Worm (Caenorhabditis elegans) whole organism, young adult: ENCODE data around the gene srj-39.

Experiments used
- C17E4.6 ChIP-seq: fragments of 200-800 bp; sonication (Bioruptor generic); IDR thresholded peaks from 2 replicates; pipeline ENCODE4 v1.3.6; 2022; ENCODE audit warnings: missing genetic modification reagents, missing genetic modification characterization, missing compliant biosample characterization
- F10E7.11 ChIP-seq: sonication (generic microtip); optimal IDR thresholded peaks from 2 replicates; lab custom pipeline; 2017; ENCODE audit warnings: mild to moderate bottlenecking, missing genetic modification characterization, moderate library complexity, missing compliant biosample characterization
- ZK185.1 ChIP-seq: sonication (generic microtip); optimal IDR thresholded peaks from 2 replicates; lab custom pipeline; 2016; ENCODE audit warnings: mild to moderate bottlenecking, missing genetic modification characterization, missing compliant biosample characterization; ENCODE audit not compliant: poor library complexity, severe bottlenecking
- cebp-2 ChIP-seq: fragments of 200-800 bp; sonication (Bioruptor generic); IDR thresholded peaks from 2 replicates; pipeline ENCODE4 v1.3.6; 2022; ENCODE audit warnings: missing genetic modification characterization, missing compliant biosample characterization
- madf-8 ChIP-seq: fragments of 200-800 bp; sonication (Bioruptor generic); conservative IDR thresholded peaks from 2 replicates; pipeline ENCODE4 v1.3.6; 2022; ENCODE audit warnings: missing genetic modification reagents, missing genetic modification characterization, missing compliant biosample characterization
- nhr-120 ChIP-seq: fragments of 200-800 bp; sonication (Bioruptor generic); IDR thresholded peaks from 2 replicates; pipeline ENCODE4 v1.3.6; 2022; ENCODE audit warnings: missing genetic modification characterization, missing compliant biosample characterization
- nhr-80 ChIP-seq: sonication (generic microtip); optimal IDR thresholded peaks from 2 replicates; lab custom pipeline; 2016; ENCODE audit warnings: missing genetic modification characterization, missing compliant biosample characterization
- nhr-90 ChIP-seq: sonication (generic microtip); optimal IDR thresholded peaks from 2 replicates; lab custom pipeline; 2016; ENCODE audit warnings: missing genotype, mild to moderate bottlenecking, missing genetic modification characterization, missing compliant biosample characterization
- repo-1 ChIP-seq: sonication (generic microtip); optimal IDR thresholded peaks from 2 replicates; lab custom pipeline; 2017; ENCODE audit warnings: mild to moderate bottlenecking, missing genetic modification characterization, missing compliant biosample characterization
- ztf-26 ChIP-seq: sonication (generic microtip); optimal IDR thresholded peaks from 2 replicates; lab custom pipeline; 2017; ENCODE audit warnings: missing genetic modification characterization, missing compliant biosample characterization

ce11 chrV:4144205-4144604 lies 39.8 kb downstream of the srj-39 start, which contains the start of gene Y45G5AL.1:
- TF ChIP-seq F10E7.11 (tag; lab: Kevin White, UChicago): no peak
- TF ChIP-seq madf-8 (GFP tag; lab: Robert Waterston, UW): no peak
- no peak for TF ChIP-seq nhr-90 (tag; lab: Kevin White, UChicago)
- no peak for TF ChIP-seq cebp-2 (GFP tag; lab: Robert Waterston, UW)
- TF ChIP-seq nhr-120 (GFP tag; lab: Robert Waterston, UW): no peak
- TF ChIP-seq repo-1 (tag; lab: Kevin White, UChicago): no peak
- TF ChIP-seq nhr-80 (tag; lab: Kevin White, UChicago): no peak
- TF ChIP-seq ztf-26 (tag; lab: Kevin White, UChicago): no peak
- no peak for TF ChIP-seq C17E4.6 (GFP tag; lab: Robert Waterston, UW)
- no peak for TF ChIP-seq ZK185.1
